Fruit fly (Drosophila melanogaster): ENCODE results near the gene Ube4B.

Gene Ube4B

DNA sequence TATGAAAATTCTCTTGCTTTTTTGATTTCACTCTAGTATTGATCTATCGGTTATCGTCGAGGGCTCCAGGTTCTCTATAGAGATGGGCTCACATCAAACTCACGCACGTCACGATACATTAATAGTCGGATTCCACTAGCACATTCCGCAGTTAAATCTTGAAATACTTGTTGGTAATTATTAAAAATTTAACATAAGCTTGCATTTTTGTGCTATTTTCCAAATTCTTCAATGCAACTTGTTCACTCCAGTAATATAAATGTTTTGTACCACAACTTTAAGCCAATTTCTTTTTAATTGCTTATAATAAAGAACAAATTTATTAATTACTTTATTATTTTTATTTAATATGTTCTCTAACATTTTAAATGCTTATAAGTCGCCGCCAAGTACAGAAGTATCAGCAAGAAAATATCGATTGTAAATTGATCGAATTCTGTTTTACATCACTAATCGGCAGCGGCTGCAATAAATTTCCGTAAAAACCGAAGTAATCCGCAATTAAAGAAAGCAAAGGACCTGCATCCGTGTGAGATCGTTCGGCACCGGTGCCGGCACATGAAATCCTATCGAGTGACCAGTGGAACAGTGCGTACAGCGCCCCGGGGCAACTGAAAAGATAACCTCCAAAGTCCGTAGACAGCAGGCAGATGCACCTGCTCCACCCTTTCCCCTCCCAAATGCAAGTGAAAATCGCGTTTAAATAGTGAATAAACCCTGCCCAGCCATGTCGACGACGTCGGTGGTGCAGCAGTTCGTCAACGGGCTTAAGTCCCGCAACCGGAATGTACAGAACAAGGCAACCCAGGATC lies 15.0 kb downstream of the Ube4B start, which contains the start of the genes Vha68-1 and mTor:
Vha68-1 (minus strand) TSS at position 49 of the 812 bp plus-strand sequence.
mTor (plus strand) TSS at position 422 of the 812 bp plus-strand sequence.
- TF ChIP-seq CG8478 (optimal IDR thresholded peaks at IDR 0.05) (no peak), CTCF (optimal IDR thresholded peaks at IDR 0.05) (no peak)

dm6 chr2L:13003659-13004058 lies 15.6 kb downstream of the Ube4B start:
- TF ChIP-seq CG8478 (optimal IDR thresholded peaks at IDR 0.05) (no peak), CTCF (optimal IDR thresholded peaks at IDR 0.05) (peak; percentile 83 to 85)

dm6 chr2L:13000393-13001001 lies 18.7 kb downstream of the Ube4B start, which contains the start of gene Yip1d1:
Yip1d1 (minus strand) TSS chr2L:13000635.
- TF ChIP-seq CG8478 (optimal IDR thresholded peaks at IDR 0.05) (no peak), CTCF (optimal IDR thresholded peaks at IDR 0.05) (no peak)

DNA sequence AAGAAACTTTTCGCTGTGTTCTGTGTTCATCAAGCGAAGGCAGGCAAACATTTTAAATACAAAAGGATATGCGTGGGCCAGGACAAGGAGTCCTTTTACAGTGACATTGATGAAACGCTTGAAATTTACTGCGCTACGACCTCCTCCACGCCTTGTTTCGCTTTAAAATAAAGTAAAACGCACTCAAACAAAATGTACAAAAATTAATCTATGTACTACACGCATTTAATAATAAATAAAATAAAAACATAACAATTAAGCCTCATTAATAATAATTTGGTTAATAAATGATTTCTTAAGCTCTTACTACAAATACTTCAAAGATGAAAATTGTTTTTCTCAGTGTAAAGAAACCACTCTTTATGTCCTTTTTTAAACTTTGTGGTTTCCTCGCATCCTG lies 34.2 kb downstream of the Ube4B start:
- TF ChIP-seq CG8478 (optimal IDR thresholded peaks at IDR 0.05) (no peak), CTCF (optimal IDR thresholded peaks at IDR 0.05) (no peak)

- no peak for TF ChIP-seq CTCF (optimal IDR thresholded peaks at IDR 0.05)
- no peak for TF ChIP-seq CG8478 (optimal IDR thresholded peaks at IDR 0.05)
Measured at dm6 chr2L:12982107-12982506, 37.1 kb downstream of the Ube4B start.

DNA sequence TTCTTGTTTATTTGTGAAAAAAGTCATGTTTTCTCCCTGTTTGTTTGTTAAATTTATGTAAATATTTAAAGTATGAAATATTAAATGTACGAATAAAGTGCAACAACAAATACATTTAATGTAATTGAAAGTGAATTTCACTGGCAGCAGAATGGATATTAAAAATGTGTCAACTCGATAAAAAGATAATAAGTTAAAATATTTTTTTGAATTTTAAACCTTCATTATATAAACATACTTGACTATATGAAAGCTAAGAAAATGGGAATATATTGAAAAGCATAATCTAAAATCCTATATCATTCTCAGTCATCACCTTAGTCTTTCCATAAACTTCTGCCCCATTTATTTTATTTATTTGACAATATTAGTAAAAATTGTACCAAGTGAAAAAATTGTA lies 40.7 kb downstream of the Ube4B start, which contains the start of gene Vha68-3:
Vha68-3 (plus strand) TSS at position 301 of the 400 bp plus-strand sequence.
- no peak for TF ChIP-seq CTCF (optimal IDR thresholded peaks at IDR 0.05)
- TF ChIP-seq CG8478 (optimal IDR thresholded peaks at IDR 0.05), result no peak

DNA sequence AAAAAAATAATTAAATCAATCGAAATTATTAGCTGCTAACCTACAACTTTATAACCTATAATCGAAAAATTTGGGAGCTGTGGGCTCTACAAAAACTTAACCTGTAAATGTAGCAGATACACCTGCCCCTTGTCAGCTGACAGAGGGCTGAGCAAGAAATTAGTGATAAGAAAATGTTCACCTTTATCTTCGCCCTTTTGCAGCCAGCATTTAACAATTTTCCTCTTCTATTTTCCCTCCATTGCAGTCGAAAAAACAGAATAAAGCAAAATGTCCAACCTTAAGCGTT lies 43.9 kb downstream of the Ube4B start:
- TF ChIP-seq CTCF (optimal IDR thresholded peaks at IDR 0.05), result no peak
- no peak for TF ChIP-seq CG8478 (optimal IDR thresholded peaks at IDR 0.05)

dm6 chr2L:12974562-12975366 lies 44.5 kb downstream of the Ube4B start:
- TF ChIP-seq CG8478 (optimal IDR thresholded peaks at IDR 0.05) (no peak), CTCF (optimal IDR thresholded peaks at IDR 0.05) (no peak)

- TF ChIP-seq CG8478 (optimal IDR thresholded peaks at IDR 0.05) (no peak), CTCF (optimal IDR thresholded peaks at IDR 0.05) (no peak)
Measured at dm6 chr2L:12974045-12974539, 45.1 kb downstream of the Ube4B start, which contains the start of gene Vha68-2. Vha68-2 (plus strand) TSS chr2L:12974322.

DNA sequence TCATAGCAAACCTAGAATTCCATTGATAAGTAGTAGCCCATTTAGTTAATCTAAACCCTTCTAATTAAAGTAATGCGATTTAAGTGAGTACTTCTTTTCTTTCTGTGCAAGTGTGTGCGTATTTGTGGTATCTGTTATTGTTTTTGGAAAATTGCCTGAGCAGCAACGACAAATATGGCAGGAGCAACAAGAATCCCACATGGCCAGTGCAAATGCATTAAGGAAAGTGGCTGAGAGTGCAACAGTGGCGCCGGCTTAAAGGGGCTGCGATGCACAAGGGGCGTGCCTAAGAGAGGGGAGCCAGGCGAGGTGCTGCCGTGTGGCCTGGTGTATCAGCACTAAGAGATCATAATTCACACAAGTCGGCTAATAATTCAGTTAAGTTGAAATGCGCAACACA lies 49.7 kb downstream of the Ube4B start:
- no peak for TF ChIP-seq CG8478 (optimal IDR thresholded peaks at IDR 0.05)
- TF ChIP-seq CTCF (optimal IDR thresholded peaks at IDR 0.05), result no peak

DNA sequence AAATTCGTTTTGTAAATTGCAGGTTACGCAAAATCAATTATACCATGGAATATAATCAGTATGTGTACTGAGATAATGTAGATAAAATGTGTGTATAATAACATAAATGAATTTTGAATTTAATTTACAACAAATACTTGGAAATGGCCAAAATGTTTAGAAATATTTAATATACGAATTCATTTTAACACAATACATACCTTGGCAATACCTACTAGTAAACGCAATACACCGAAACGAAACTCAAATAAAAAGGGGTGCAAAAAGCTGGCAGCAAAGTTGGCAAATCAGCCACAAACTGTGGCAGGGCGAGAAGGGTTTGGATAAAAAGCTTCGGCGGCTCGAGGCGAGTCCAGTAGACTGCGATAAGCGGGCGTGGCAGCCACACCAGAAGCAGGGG lies 52.9 kb downstream of the Ube4B start, which contains the start of gene CG16800:
CG16800 (plus strand) TSS at position 301 of the 400 bp plus-strand sequence.
- no peak for TF ChIP-seq CG8478 (optimal IDR thresholded peaks at IDR 0.05)
- TF ChIP-seq CTCF (optimal IDR thresholded peaks at IDR 0.05), result no peak

Measured in S2 (cell line).